Fruit fly (Drosophila melanogaster) whole organism, adult: ENCODE results near the gene CG3702.

Experiments
- CG11617 ChIP-seq: fragments of 200-800 bp; sonication (Bioruptor generic); optimal IDR thresholded peaks from 2 replicates; lab custom pipeline; 2017; ENCODE audit warnings: mild to moderate bottlenecking, missing biosample characterization, missing genetic modification reagents, missing genetic modification characterization
- CG12768 ChIP-seq: fragments of 200-800 bp; sonication (Bioruptor generic); optimal IDR thresholded peaks from 2 replicates; lab custom pipeline; 2017; ENCODE audit warnings: missing biosample characterization, missing genetic modification characterization, mild to moderate bottlenecking, moderate library complexity, missing genetic modification reagents
- CG14711 ChIP-seq: fragments of 200-800 bp; sonication (Bioruptor generic); optimal IDR thresholded peaks from 2 replicates; lab custom pipeline; 2018; ENCODE audit warnings: missing biosample characterization, mild to moderate bottlenecking, missing genetic modification characterization, moderate library complexity
- CG1620 ChIP-seq: fragments of 200-800 bp; sonication (Bioruptor generic); optimal IDR thresholded peaks from 2 replicates; lab custom pipeline; 2016; ENCODE audit warnings: missing biosample characterization, missing genetic modification characterization
- CG33017 ChIP-seq: fragments of 200-800 bp; sonication (Bioruptor generic); optimal IDR thresholded peaks from 2 replicates; lab custom pipeline; 2018; ENCODE audit warnings: missing biosample characterization, mild to moderate bottlenecking, missing genetic modification characterization, moderate library complexity
- CG5204 ChIP-seq: fragments of 200-800 bp; sonication (Bioruptor generic); optimal IDR thresholded peaks from 2 replicates; lab custom pipeline; 2016; ENCODE audit warnings: missing biosample characterization, missing genetic modification characterization
- CG7045 ChIP-seq: fragments of 200-800 bp; sonication (Bioruptor generic); optimal IDR thresholded peaks from 2 replicates; lab custom pipeline; 2017; ENCODE audit warnings: missing biosample characterization, mild to moderate bottlenecking, missing genetic modification characterization
- CG7101 ChIP-seq: fragments of 200-800 bp; sonication (Bioruptor generic); optimal IDR thresholded peaks from 2 replicates; lab custom pipeline; 2018; ENCODE audit warnings: missing biosample characterization, mild to moderate bottlenecking, missing genetic modification characterization, moderate library complexity
- Clk ChIP-seq: fragments of 200-800 bp; sonication (Bioruptor generic); optimal IDR thresholded peaks from 2 replicates; lab custom pipeline; 2017; ENCODE audit warnings: missing biosample characterization, missing genetic modification characterization
- Crg-1 ChIP-seq: fragments of 200-800 bp; sonication (Bioruptor generic); optimal IDR thresholded peaks from 2 replicates; lab custom pipeline; 2016; ENCODE audit warnings: missing biosample characterization, missing genetic modification characterization
- Hr96 ChIP-seq: fragments of 200-800 bp; sonication (Bioruptor generic); optimal IDR thresholded peaks from 2 replicates; lab custom pipeline; 2016; ENCODE audit warnings: missing biosample characterization, missing genetic modification characterization
- Mnt ChIP-seq: fragments of 200-800 bp; sonication (Bioruptor generic); optimal IDR thresholded peaks from 2 replicates; lab custom pipeline; 2016; ENCODE audit warnings: missing biosample characterization, mild to moderate bottlenecking, missing genetic modification characterization
- bab1 ChIP-seq: fragments of 200-800 bp; sonication (Bioruptor generic); optimal IDR thresholded peaks from 3 replicates; lab custom pipeline; 2019; ENCODE audit warnings: missing biosample characterization, mild to moderate bottlenecking, missing genetic modification characterization, moderate library complexity
- cic ChIP-seq: fragments of 200-800 bp; sonication (Bioruptor generic); optimal IDR thresholded peaks from 2 replicates; lab custom pipeline; 2017; ENCODE audit warnings: missing biosample characterization, mild to moderate bottlenecking, missing genetic modification characterization, moderate library complexity
- cnc ChIP-seq, 2 experiments: fragments of >200 bp; optimal IDR thresholded peaks; 2 replicates each; lab custom pipeline; 2017
- kay ChIP-seq: fragments of 200-800 bp; sonication (Bioruptor generic); peaks from one replicate; lab custom pipeline; 2016; ENCODE audit warnings: missing biosample characterization, missing genetic modification characterization, borderline replicate concordance
- ovo ChIP-seq: fragments of 200-800 bp; sonication (Bioruptor generic); optimal IDR thresholded peaks from 2 replicates; lab custom pipeline; 2016; ENCODE audit warnings: missing biosample characterization, missing genetic modification characterization
- pad ChIP-seq: fragments of 200-800 bp; sonication (Bioruptor generic); optimal IDR thresholded peaks from 3 replicates; lab custom pipeline; 2017; ENCODE audit warnings: missing biosample characterization, missing genetic modification characterization, mild to moderate bottlenecking, moderate library complexity, missing genetic modification reagents
- tj ChIP-seq: fragments of 200-800 bp; sonication (Bioruptor generic); optimal IDR thresholded peaks from 3 replicates; lab custom pipeline; 2017; ENCODE audit warnings: missing biosample characterization, mild to moderate bottlenecking, missing genetic modification characterization, moderate library complexity
- toe ChIP-seq: fragments of 200-800 bp; sonication (Bioruptor generic); optimal IDR thresholded peaks from 2 replicates; lab custom pipeline; 2016; ENCODE audit warnings: missing biosample characterization, missing genetic modification characterization

CG3702 gene

DNA sequence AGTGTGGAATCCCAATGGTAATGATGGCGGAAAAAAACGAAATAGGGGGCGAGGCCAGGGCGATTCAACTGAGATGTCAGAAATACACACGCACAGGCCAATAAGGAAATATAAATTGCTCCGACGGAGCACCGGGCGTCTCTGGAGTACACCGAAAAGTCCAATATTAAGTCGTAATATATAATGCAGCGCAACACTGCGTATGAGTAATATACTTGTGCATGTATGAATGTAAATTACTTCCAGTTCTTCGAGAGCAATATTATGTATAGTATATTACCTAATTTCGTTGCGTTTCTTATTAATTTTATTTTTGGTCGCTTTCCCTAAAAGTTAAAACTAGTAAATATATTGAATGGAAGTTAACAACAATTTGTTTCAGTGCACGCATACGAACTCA lies 3.7 kb upstream of the CG3702 start:
- TF ChIP-seq Crg-1 (GFP tag; lab: Kevin White, UChicago): no peak

DNA sequence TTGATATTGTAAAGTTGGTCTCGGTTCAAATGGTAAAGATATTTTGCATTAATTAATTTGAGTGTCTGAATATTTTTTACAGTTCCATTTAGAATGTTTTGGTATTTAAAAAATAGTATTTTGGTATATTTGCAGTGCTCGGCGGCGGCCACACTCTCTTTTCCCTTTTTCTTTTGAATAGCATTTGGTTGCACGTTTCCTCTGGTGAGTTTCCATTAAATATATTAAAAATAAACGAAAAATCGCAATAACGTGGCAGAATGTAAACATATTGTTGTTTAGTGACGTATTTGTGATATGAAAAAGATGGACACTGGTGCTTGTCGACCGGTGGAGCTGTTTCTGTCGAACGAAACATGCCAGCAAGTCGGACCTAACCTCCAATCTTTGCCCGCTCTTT lies 649 bp upstream of the CG3702 start, which contains the start of gene RpL40:
Gene RpL40 (plus strand): TSS at position 154 of the 400 bp plus-strand sequence.
- no peak for TF ChIP-seq tj (GFP tag; lab: Kevin White, UChicago)
- peak; percentile 57 for TF ChIP-seq bab1 (GFP tag; lab: Kevin White, UChicago)
- no peak for TF ChIP-seq cic (GFP tag; lab: Kevin White, UChicago)
- peak; percentile 39 for TF ChIP-seq Mnt
- TF ChIP-seq Hr96: no peak

DNA sequence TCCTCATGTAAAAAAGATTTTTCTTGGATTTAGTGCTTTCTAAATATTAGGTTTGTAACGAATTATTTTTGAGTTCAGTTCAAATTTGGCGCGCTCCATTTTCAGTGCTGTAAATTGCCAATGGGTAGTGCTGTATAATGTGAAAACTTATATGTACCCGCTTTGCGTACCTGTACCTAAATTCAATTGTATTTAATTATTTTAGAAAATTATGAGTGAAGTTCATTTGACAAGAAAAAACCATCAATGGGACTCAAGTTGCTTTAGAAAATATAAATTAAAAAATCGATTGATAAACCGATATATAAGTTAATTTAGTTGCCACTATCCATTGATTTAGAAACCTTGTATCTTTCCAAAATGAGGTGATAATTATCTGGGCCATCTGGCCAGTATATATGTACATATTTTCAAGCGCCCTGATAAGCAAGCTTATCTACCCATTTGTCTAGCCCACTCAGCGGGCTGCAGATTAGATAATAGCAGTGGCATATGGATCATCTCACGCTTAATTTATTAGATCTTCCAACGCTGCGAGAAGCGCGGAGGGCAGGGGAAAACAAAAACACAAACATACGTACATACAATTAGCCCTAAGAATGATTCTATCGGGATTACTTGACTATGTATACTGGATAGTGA lies 2.6 kb downstream of the CG3702 start:
- TF ChIP-seq CG33017 (tag; lab: Kevin White, UChicago) (peak; percentile 55), bab1 (GFP tag; lab: Kevin White, UChicago) (no peak), CG11617 (GFP tag; lab: Kevin White, UChicago) (no peak), Crg-1 (GFP tag; lab: Kevin White, UChicago) (peak; percentile 77), Mnt (peak; percentile 56), Hr96 (no peak), cic (GFP tag; lab: Kevin White, UChicago) (no peak), toe (GFP tag; lab: Kevin White, UChicago) (peak; percentile 29), CG12768 (GFP tag; lab: Kevin White, UChicago) (peak; percentile 47), CG1620 (GFP tag; lab: Kevin White, UChicago) (peak; percentile 58), Clk (GFP tag; lab: Kevin White, UChicago) (no peak), CG7101 (tag; lab: Kevin White, UChicago) (peak; percentile 64), cnc (optimal IDR thresholded peaks at IDR 0.05; lab: Kevin White, UChicago) (no peak), pad (GFP tag; lab: Kevin White, UChicago) (peak; percentile 62), CG14711 (tag; lab: Kevin White, UChicago) (peak; percentile 26), CG5204 (GFP tag; lab: Kevin White, UChicago) (peak; percentile 46), kay (GFP tag; lab: Kevin White, UChicago) (peak; percentile 36), ovo (GFP tag; lab: Kevin White, UChicago) (peak; percentile 10), tj (GFP tag; lab: Kevin White, UChicago) (no peak), CG7045 (GFP tag; lab: Kevin White, UChicago) (no peak)

DNA sequence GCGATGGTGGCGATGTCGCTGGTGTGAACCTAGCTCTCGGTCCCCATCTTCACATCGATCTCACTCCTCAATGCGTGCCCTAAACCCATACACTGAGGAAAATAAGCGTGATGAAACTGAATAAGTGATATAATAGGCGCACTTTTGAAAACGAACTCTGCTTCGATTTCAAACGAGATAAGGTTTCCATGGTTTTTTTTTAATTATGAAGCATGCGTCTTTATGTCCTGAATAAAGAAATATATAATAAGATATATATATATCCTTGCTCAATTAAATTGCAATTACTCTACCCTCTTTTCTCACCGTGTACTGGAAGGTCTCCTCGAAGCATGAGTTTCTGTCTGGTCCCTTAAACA lies 4.0 kb downstream of the CG3702 start:
- TF ChIP-seq CG12768 (GFP tag; lab: Kevin White, UChicago): no peak
- TF ChIP-seq CG7045 (GFP tag; lab: Kevin White, UChicago): no peak
- no peak for TF ChIP-seq kay (GFP tag; lab: Kevin White, UChicago)
- TF ChIP-seq pad (GFP tag; lab: Kevin White, UChicago): no peak
- no peak for TF ChIP-seq CG14711 (tag; lab: Kevin White, UChicago)
- no peak for TF ChIP-seq ovo (GFP tag; lab: Kevin White, UChicago)
- no peak for TF ChIP-seq Hr96
- no peak for TF ChIP-seq toe (GFP tag; lab: Kevin White, UChicago)
- no peak for TF ChIP-seq CG1620 (GFP tag; lab: Kevin White, UChicago)
- TF ChIP-seq tj (GFP tag; lab: Kevin White, UChicago): no peak
- no peak for TF ChIP-seq CG33017 (tag; lab: Kevin White, UChicago)
- no peak for TF ChIP-seq CG11617 (GFP tag; lab: Kevin White, UChicago)
- no peak for TF ChIP-seq bab1 (GFP tag; lab: Kevin White, UChicago)
- TF ChIP-seq Clk (GFP tag; lab: Kevin White, UChicago): no peak
- TF ChIP-seq Crg-1 (GFP tag; lab: Kevin White, UChicago): no peak
- no peak for TF ChIP-seq CG5204 (GFP tag; lab: Kevin White, UChicago)
- no peak for TF ChIP-seq cic (GFP tag; lab: Kevin White, UChicago)

DNA sequence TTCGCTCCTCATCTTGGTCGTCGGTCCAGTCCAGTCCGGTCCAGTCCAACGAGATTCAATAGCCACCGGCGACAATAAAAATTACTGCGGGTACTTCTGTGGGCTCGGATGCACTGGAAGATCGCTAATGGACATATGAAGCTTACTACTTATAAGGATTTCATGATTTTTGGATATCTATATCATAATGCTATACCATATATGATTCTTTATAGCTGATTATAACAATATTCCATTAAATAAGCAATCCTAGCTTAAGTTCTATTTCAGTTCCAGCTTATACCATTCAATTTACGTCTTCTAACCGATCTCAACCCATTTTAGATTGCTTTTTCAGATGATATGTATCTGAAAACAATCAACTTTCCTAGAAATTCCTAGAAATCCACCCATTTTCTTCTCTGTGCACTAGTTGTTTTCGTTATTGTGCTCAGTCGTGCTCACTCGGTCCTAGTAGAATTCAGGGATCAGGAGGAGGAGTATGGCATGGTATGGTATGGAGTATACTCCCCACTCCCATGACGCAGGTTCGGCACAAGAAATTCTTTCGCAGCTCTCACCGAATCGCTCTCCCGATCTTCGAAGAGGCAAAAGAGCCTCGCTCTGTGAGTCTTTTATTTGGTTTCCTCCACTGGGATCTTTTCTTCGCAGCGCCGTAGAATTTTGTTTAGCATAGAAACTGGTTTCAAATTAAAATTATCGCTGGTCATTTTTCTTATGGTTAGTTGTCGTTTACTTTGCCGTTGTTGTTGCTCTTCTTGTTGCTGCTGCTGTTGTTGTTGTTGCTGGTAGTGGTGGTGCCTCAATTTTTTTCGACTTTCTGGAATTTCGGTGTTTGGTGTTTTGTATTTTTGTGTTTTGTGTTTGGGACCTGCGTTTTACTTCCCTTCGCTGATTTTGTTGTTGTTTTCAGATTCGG lies 4.6 kb downstream of the CG3702 start:
- TF ChIP-seq bab1 (GFP tag; lab: Kevin White, UChicago): no peak
- TF ChIP-seq CG1620 (GFP tag; lab: Kevin White, UChicago): no peak
- TF ChIP-seq Hr96: no peak
- TF ChIP-seq CG14711 (tag; lab: Kevin White, UChicago): no peak
- no peak for TF ChIP-seq Mnt
- TF ChIP-seq CG7045 (GFP tag; lab: Kevin White, UChicago): no peak
- no peak for TF ChIP-seq tj (GFP tag; lab: Kevin White, UChicago)
- no peak for TF ChIP-seq CG5204 (GFP tag; lab: Kevin White, UChicago)

DNA sequence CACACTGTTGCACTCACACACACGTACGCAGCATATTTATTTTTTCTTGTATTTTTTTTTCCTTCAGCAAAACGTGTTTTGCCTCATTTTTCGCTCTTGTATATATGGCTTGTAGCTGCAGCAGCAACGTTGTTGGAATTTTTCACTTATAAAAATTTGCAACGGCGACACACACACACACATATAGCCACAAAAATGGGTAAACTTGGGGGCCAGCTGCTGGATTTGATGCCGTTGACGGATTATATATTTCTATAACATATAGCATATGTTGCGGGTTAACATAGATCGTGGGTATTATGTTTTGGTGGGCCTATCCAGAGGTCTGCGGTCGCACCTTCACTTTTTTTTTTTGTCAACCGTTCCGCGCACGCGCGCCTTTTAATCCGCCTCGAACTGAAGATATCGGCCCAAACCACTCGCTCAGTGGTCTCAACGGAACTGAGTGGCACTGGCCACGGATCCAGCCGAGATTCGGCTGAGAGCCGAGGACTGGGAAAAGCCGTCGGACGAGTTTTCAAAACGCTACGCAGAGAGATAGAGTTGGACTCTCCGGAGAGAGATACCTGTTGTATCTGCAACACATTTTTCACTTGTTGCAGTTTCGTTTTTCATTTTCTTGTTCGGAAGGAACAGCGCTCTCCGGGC lies 5.4 kb downstream of the CG3702 start, which contains the start of gene ft:
Gene ft (minus strand): TSS at position 443 of the 648 bp plus-strand sequence.
- TF ChIP-seq CG7101 (tag; lab: Kevin White, UChicago) (no peak), cic (GFP tag; lab: Kevin White, UChicago) (no peak)
